Worm (Caenorhabditis elegans): ENCODE measurements around the gene bcat-1.
A peak's percentile ranks its signal among the peaks of the same experiment; 100 is the strongest.

The bcat-1 gene

ce11 chrX:12863796-12864195, 13.5 kb upstream of the bcat-1 start, which contains the start of gene T14G8.4:
Gene T14G8.4 (minus strand): TSS chrX:12863896.
- TF ChIP-seq aly-2 (tag; optimal IDR thresholded peaks at IDR 0.05) (no peak), vab-15 (tag; optimal IDR thresholded peaks at IDR 0.05) (no peak), ceh-90 (tag; optimal IDR thresholded peaks at IDR 0.05) (no peak), ceh-82 (tag; optimal IDR thresholded peaks at IDR 0.05) (no peak), zag-1 (tag; optimal IDR thresholded peaks at IDR 0.05) (no peak), lin-35 (GFP tag; optimal IDR thresholded peaks at IDR 0.05) (no peak), lir-3 (tag; optimal IDR thresholded peaks at IDR 0.05; ENCODE audit: poor library complexity) (no peak), nhr-47 (tag; optimal IDR thresholded peaks at IDR 0.05) (no peak), lin-13 (GFP tag; optimal IDR thresholded peaks at IDR 0.05) (no peak), ama-1 (optimal IDR thresholded peaks at IDR 0.05) (no peak), hpl-2 (GFP tag; optimal IDR thresholded peaks at IDR 0.05) (no peak)

- TF ChIP-seq lin-14 (GFP tag; optimal IDR thresholded peaks at IDR 0.05): no peak
- TF ChIP-seq skn-1 (tag; optimal IDR thresholded peaks at IDR 0.05): peak; percentile 55
- TF ChIP-seq blmp-1 (tag; optimal IDR thresholded peaks at IDR 0.05): peak; percentile 5
- no peak for TF ChIP-seq dsc-1 (tag; optimal IDR thresholded peaks at IDR 0.05)
- no peak for TF ChIP-seq unc-30 (tag; optimal IDR thresholded peaks at IDR 0.05)
- no peak for TF ChIP-seq ztf-4 (tag; optimal IDR thresholded peaks at IDR 0.05)
Observed at ce11 chrX:12869412-12869811, 7.9 kb upstream of the bcat-1 start.

DNA sequence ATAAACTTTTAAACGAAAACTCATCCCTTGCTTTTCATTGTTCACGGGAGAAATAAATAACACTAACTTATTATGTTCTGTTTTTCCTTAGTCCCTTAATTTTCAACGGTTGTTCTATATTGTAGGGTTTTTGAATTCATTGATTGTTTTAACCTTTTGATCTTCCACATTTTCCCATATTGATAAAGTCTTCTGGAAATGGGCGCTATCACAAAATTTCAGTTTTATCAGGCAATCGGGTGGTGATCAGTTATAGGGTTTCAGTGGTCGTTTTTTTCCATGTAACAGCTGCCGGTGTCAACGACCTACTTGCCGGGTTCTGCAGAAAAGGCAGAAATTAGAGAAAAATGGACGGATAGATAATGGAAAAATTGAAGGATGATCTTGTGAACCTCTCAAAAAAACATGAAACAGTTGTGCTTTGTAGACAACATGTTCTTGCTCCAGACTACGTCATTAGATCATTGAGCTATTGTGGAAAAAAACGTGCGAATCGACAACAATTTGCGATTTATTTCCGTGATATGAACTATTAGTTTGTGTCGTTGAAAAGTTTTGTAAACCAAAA, 7.4 kb upstream of the bcat-1 start:
- TF ChIP-seq snu-23 (GFP tag; optimal IDR thresholded peaks at IDR 0.05) (peak; percentile 41), elt-3 (tag; optimal IDR thresholded peaks at IDR 0.05) (no peak), nhr-47 (tag; optimal IDR thresholded peaks at IDR 0.05) (peak; percentile 16), rnt-1 (tag; optimal IDR thresholded peaks at IDR 0.05) (peak; percentile 79), mep-1 (tag; optimal IDR thresholded peaks at IDR 0.05) (no peak), lsy-2 (tag; optimal IDR thresholded peaks at IDR 0.05) (peak in 1 of 2 experiments; percentile 24), mdl-1 (tag; optimal IDR thresholded peaks at IDR 0.05) (peak in 1 of 2 experiments; percentile 38), nhr-85 (tag) (peak; percentile 7), nhr-20 (tag; optimal IDR thresholded peaks at IDR 0.05) (peak; percentile 49), lin-39 (tag; optimal IDR thresholded peaks at IDR 0.05) (peak; percentile 51), nhr-19 (GFP tag; conservative IDR thresholded peaks at IDR 0.05) (peak; percentile 63), tlp-1 (tag; optimal IDR thresholded peaks at IDR 0.05) (peak; percentile 16), lin-14 (GFP tag; optimal IDR thresholded peaks at IDR 0.05) (peak; percentile 78), ces-1 (GFP tag; optimal IDR thresholded peaks at IDR 0.05) (no peak), nhr-71 (tag; optimal IDR thresholded peaks at IDR 0.05) (peak; percentile 85), tbx-2 (tag; optimal IDR thresholded peaks at IDR 0.05) (peak; percentile 2), ztf-11 (tag; optimal IDR thresholded peaks at IDR 0.05) (no peak), efl-1 (optimal IDR thresholded peaks at IDR 0.05) (peak in 1 of 2 experiments; percentile 1), efl-1 (GFP tag; optimal IDR thresholded peaks at IDR 0.05 in 1 of 2) (no peak)

ce11 chrX:12872022-12872888, 5.0 kb upstream of the bcat-1 start:
- TF ChIP-seq C34B4.2 (tag; optimal IDR thresholded peaks at IDR 0.05) (no peak), nhr-19 (GFP tag; conservative IDR thresholded peaks at IDR 0.05) (peak; percentile 91), ztf-4 (tag; optimal IDR thresholded peaks at IDR 0.05) (peak; percentile 86), jun-1 (tag; optimal IDR thresholded peaks at IDR 0.05) (peak; percentile 79), efl-1 (optimal IDR thresholded peaks at IDR 0.05) (peak; percentile 32 to 42), efl-1 (GFP tag; optimal IDR thresholded peaks at IDR 0.05 in 1 of 2) (peak; percentile 1 to 93), lin-35 (GFP tag; optimal IDR thresholded peaks at IDR 0.05) (peak; percentile 31 to 85), unc-30 (tag; optimal IDR thresholded peaks at IDR 0.05) (no peak), unc-62 (GFP tag; optimal IDR thresholded peaks at IDR 0.05) (no peak), nhr-28 (tag; optimal IDR thresholded peaks at IDR 0.05) (no peak), mef-2 (tag; optimal IDR thresholded peaks at IDR 0.05) (peak; percentile 74), nhr-77 (tag; optimal IDR thresholded peaks at IDR 0.05) (peak; percentile 74), nhr-20 (tag; optimal IDR thresholded peaks at IDR 0.05) (peak; percentile 97), ceh-8 (GFP tag; optimal IDR thresholded peaks at IDR 0.05) (no peak), pag-3 (tag; optimal IDR thresholded peaks at IDR 0.05; ENCODE audit: borderline replicate concordance, insufficient read depth) (peak; percentile 21), nhr-237 (tag; optimal IDR thresholded peaks at IDR 0.05) (peak; percentile 4), mep-1 (tag; optimal IDR thresholded peaks at IDR 0.05) (peak; percentile 66), snpc-4 (tag; optimal IDR thresholded peaks at IDR 0.05) (peak; percentile 3), pax-3 (tag; optimal IDR thresholded peaks at IDR 0.05) (peak; percentile 36), nhr-85 (tag) (peak; percentile 96), lin-14 (GFP tag; optimal IDR thresholded peaks at IDR 0.05) (peak; percentile 96)

All from whole organism, L1 larva.